Worm (Caenorhabditis elegans): ENCODE measurements around the gene cdh-12.

DNA sequence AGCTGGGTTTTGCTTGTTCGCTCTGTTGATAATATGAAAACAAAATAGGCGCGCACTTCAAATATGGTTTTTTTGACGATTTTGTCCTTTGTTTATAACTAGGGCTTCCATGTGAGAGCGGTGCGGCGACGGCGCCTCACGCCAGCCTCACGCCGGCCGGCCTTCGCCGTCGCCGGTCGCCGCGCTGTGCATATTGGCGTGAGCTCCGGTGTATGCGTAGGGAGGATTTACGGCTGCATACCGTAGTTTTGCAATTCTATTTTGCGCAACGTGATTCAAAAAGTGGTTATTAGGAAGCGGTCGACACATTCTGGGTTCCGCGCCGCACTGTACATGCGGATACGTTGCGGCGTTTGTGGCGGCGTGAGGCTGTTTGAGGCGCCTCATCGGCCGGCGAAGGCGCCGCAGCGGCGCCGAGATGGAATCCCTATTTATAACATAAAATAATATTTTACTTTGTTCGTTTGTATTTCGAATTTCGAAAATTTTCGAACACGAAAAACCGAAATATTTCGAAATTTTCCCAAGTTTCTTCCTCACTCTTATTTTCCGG is 62.4 kb downstream of the cdh-12 start:
- TF ChIP-seq ama-1 (optimal IDR thresholded peaks at IDR 0.05) (no peak), ama-1 (GFP tag; optimal IDR thresholded peaks at IDR 0.05) (no peak), ztf-25 (GFP tag; IDR thresholded peaks at IDR 0.05) (no peak)
